Fruit fly (Drosophila melanogaster) whole organism, embryonic: Measurements from ENCODE around the gene Eig71Eg.
A peak's percentile ranks its signal among the peaks of the same experiment; 100 is the strongest.

ENCODE experiments used
- Adf1 ChIP-seq: fragments of 200-800 bp; sonication (Bioruptor generic); IDR thresholded peaks from 2 replicates; pipeline ENCODE4 v1.3.6; 2022; ENCODE audit warnings: missing biosample characterization, missing genetic modification characterization
- Atf-2 ChIP-seq: fragments of 200-800 bp; sonication (Bioruptor generic); optimal IDR thresholded peaks from 2 replicates; lab custom pipeline; 2016; ENCODE audit warnings: missing biosample characterization, missing genetic modification characterization
- Bgb ChIP-seq: fragments of 200-800 bp; sonication (Bioruptor generic); IDR thresholded peaks from 2 replicates; pipeline ENCODE4 v1.3.6; 2022; ENCODE audit warnings: missing biosample characterization, missing genetic modification characterization; ENCODE audit not compliant: partially characterized antibody
- CG10366 ChIP-seq: fragments of 200-800 bp; sonication (Bioruptor generic); IDR thresholded peaks from 2 replicates; pipeline ENCODE4 v1.3.6; 2022; ENCODE audit warnings: missing biosample characterization, missing genetic modification characterization
- CG14014 ChIP-seq: fragments of 200-800 bp; sonication (Bioruptor generic); IDR thresholded peaks from 2 replicates; pipeline ENCODE4 v1.3.6; 2022; ENCODE audit warnings: missing biosample characterization, missing genetic modification characterization
- CG15073 ChIP-seq: fragments of 200-800 bp; sonication (Bioruptor generic); optimal IDR thresholded peaks from 2 replicates; lab custom pipeline; 2016; ENCODE audit warnings: missing biosample characterization, missing genetic modification characterization
- CG15514 ChIP-seq: fragments of 200-800 bp; sonication (Bioruptor generic); optimal IDR thresholded peaks from 3 replicates; lab custom pipeline; 2017; ENCODE audit warnings: missing biosample characterization, missing genetic modification characterization, mild to moderate bottlenecking, moderate library complexity, missing genetic modification reagents
- CG1602 ChIP-seq: fragments of 200-800 bp; sonication (Bioruptor generic); optimal IDR thresholded peaks from 3 replicates; lab custom pipeline; 2016; ENCODE audit warnings: missing biosample characterization, missing genetic modification characterization
- CG1792 ChIP-seq: fragments of 200-800 bp; sonication (Bioruptor generic); optimal IDR thresholded peaks from 2 replicates; lab custom pipeline; 2016; ENCODE audit warnings: missing biosample characterization, missing genetic modification characterization
- CG1832 ChIP-seq: fragments of 200-800 bp; sonication (Bioruptor generic); optimal IDR thresholded peaks from 2 replicates; lab custom pipeline; 2017; ENCODE audit warnings: missing biosample characterization, mild to moderate bottlenecking, missing genetic modification characterization, inconsistent platforms
- CG18764 ChIP-seq: fragments of 200-800 bp; sonication (Bioruptor generic); optimal IDR thresholded peaks from 3 replicates; lab custom pipeline; 2016; ENCODE audit warnings: missing biosample characterization, missing genetic modification characterization
- CG6765 ChIP-seq: fragments of 200-800 bp; sonication (Bioruptor generic); optimal IDR thresholded peaks from 3 replicates; lab custom pipeline; 2017; ENCODE audit warnings: missing biosample characterization, mild to moderate bottlenecking, missing genetic modification characterization
- CG6813 ChIP-seq: fragments of 200-800 bp; sonication (Bioruptor generic); optimal IDR thresholded peaks from 2 replicates; lab custom pipeline; 2017; ENCODE audit warnings: missing biosample characterization, missing genetic modification characterization, mild to moderate bottlenecking, moderate library complexity, missing genetic modification reagents
- CG8924 ChIP-seq: fragments of 200-800 bp; optimal IDR thresholded peaks from 3 replicates; lab custom pipeline; 2019; ENCODE audit warnings: missing biosample characterization, mild to moderate bottlenecking, missing genetic modification characterization, moderate library complexity
- CG9437 ChIP-seq: fragments of 200-800 bp; sonication (Bioruptor generic); optimal IDR thresholded peaks from 2 replicates; lab custom pipeline; 2018; ENCODE audit warnings: missing biosample characterization, mild to moderate bottlenecking, missing genetic modification characterization
- CG9876 ChIP-seq: fragments of 200-800 bp; sonication (Bioruptor generic); optimal IDR thresholded peaks from 2 replicates; lab custom pipeline; 2016; ENCODE audit warnings: missing biosample characterization, missing genetic modification characterization
- CG9932 ChIP-seq: fragments of 200-800 bp; sonication (Bioruptor generic); IDR thresholded peaks from 2 replicates; pipeline ENCODE4 v1.3.6; 2022; ENCODE audit warnings: missing biosample characterization, missing genetic modification characterization
- Dek ChIP-seq: fragments of 200-800 bp; sonication (Bioruptor generic); optimal IDR thresholded peaks from 3 replicates; lab custom pipeline; 2019; ENCODE audit warnings: missing biosample characterization, mild to moderate bottlenecking, missing genetic modification characterization, moderate library complexity
- Eip74EF ChIP-seq, 2 experiments: fragments of 200-800 bp in 1 of 2; fragments of >200 bp in 1 of 2; sonication (Bioruptor generic) in 1 of 2; optimal IDR thresholded peaks; 2 replicates each; lab custom pipeline; 2017 to 2019; ENCODE audit warnings: missing biosample characterization in 2 of 2, missing genetic modification characterization in 2 of 2, mild to moderate bottlenecking in 1 of 2, moderate library complexity in 1 of 2
- Fer1 ChIP-seq: fragments of 200-800 bp; sonication (Bioruptor generic); optimal IDR thresholded peaks from 2 replicates; lab custom pipeline; 2017; ENCODE audit warnings: missing biosample characterization, mild to moderate bottlenecking, missing genetic modification characterization
- HLHmδ ChIP-seq: fragments of 200-800 bp; sonication (Bioruptor generic); optimal IDR thresholded peaks from 2 replicates; lab custom pipeline; 2018; ENCODE audit warnings: missing biosample characterization, mild to moderate bottlenecking, missing genetic modification characterization, moderate library complexity
- Lpt ChIP-seq: fragments of >200 bp; optimal IDR thresholded peaks from 2 replicates; lab custom pipeline; 2018; ENCODE audit warnings: missing biosample characterization, missing genetic modification characterization
- Med ChIP-seq: fragments of 200-800 bp; sonication (Bioruptor generic); peaks from one replicate; lab custom pipeline; 2016; ENCODE audit warnings: missing biosample characterization, missing genetic modification characterization, mild to moderate bottlenecking, inconsistent platforms, moderate library complexity
- Nf-YC ChIP-seq: fragments of 200-800 bp; optimal IDR thresholded peaks from 3 replicates; lab custom pipeline; 2019; ENCODE audit warnings: missing biosample characterization, mild to moderate bottlenecking, missing genetic modification characterization, moderate library complexity
- Optix ChIP-seq: fragments of 200-800 bp; sonication (Bioruptor generic); IDR thresholded peaks from 3 replicates; pipeline ENCODE4 v1.3.6; 2022; ENCODE audit warnings: missing biosample characterization, missing genetic modification characterization
- Poxn ChIP-seq: fragments of 200-800 bp; sonication (Bioruptor generic); IDR thresholded peaks from 2 replicates; pipeline ENCODE4 v1.3.6; 2022; ENCODE audit warnings: missing biosample characterization, missing genetic modification characterization
- Trl ChIP-seq, 3 experiments: fragments of >200 bp in 2 of 3; fragments of 200-800 bp in 1 of 3; sonication (Bioruptor generic) in 1 of 3; optimal IDR thresholded peaks; 2 replicates in 1 of 3; 3 replicates in 2 of 3; lab custom pipeline; 2016 to 2017; ENCODE audit warnings: missing biosample characterization in 1 of 3, missing genetic modification characterization in 1 of 3
- abd-A ChIP-seq: fragments of 200-800 bp; sonication (Bioruptor generic); optimal IDR thresholded peaks from 3 replicates; lab custom pipeline; 2019; ENCODE audit warnings: missing biosample characterization, mild to moderate bottlenecking, missing genetic modification characterization, moderate library complexity
- ase ChIP-seq: fragments of 200-800 bp; sonication (Bioruptor generic); IDR thresholded peaks from 3 replicates; pipeline ENCODE4 v1.3.6; 2022; ENCODE audit warnings: missing biosample characterization, missing genetic modification characterization
- ash1 ChIP-seq: fragments of 200-800 bp; sonication (Bioruptor generic); optimal IDR thresholded peaks from 2 replicates; lab custom pipeline; 2018; ENCODE audit warnings: missing biosample characterization, mild to moderate bottlenecking, missing genetic modification characterization
- az2 ChIP-seq: fragments of 200-800 bp; sonication (Bioruptor generic); optimal IDR thresholded peaks from 3 replicates; lab custom pipeline; 2016; ENCODE audit warnings: missing biosample characterization, missing genetic modification characterization
- bcd ChIP-seq: fragments of 200-800 bp; sonication (Bioruptor generic); optimal IDR thresholded peaks from 2 replicates; lab custom pipeline; 2017; ENCODE audit warnings: missing biosample characterization, mild to moderate bottlenecking, missing genetic modification characterization
- cg ChIP-seq: fragments of 200-800 bp; sonication (Bioruptor generic); optimal IDR thresholded peaks from 3 replicates; lab custom pipeline; 2019; ENCODE audit warnings: missing biosample characterization, mild to moderate bottlenecking, missing genetic modification characterization, moderate library complexity
- crol ChIP-seq: fragments of 200-800 bp; sonication (Bioruptor generic); IDR thresholded peaks from 2 replicates; pipeline ENCODE4 v1.3.6; 2022; ENCODE audit warnings: missing biosample characterization, missing genetic modification characterization
- esg ChIP-seq: fragments of 200-800 bp; sonication (Bioruptor generic); conservative IDR thresholded peaks from 2 replicates; pipeline ENCODE4 v1.3.6; 2022; ENCODE audit warnings: missing biosample characterization, missing genetic modification characterization
- fd102C ChIP-seq: fragments of 200-800 bp; sonication (Bioruptor generic); optimal IDR thresholded peaks from 2 replicates; lab custom pipeline; 2018; ENCODE audit warnings: missing biosample characterization, mild to moderate bottlenecking, missing genetic modification characterization, moderate library complexity
- fd3F ChIP-seq: fragments of 200-800 bp; sonication (Bioruptor generic); optimal IDR thresholded peaks from 2 replicates; lab custom pipeline; 2018; ENCODE audit warnings: missing biosample characterization, mild to moderate bottlenecking, missing genetic modification characterization, moderate library complexity
- gsb-n ChIP-seq: fragments of 200-800 bp; sonication (Bioruptor generic); optimal IDR thresholded peaks from 3 replicates; lab custom pipeline; 2018; ENCODE audit warnings: missing biosample characterization, mild to moderate bottlenecking, missing genetic modification characterization
- kni ChIP-seq: fragments of 200-800 bp; sonication (Bioruptor generic); optimal IDR thresholded peaks from 3 replicates; lab custom pipeline; 2017; ENCODE audit warnings: mild to moderate bottlenecking, missing biosample characterization, missing genetic modification reagents, missing genetic modification characterization
- mld ChIP-seq: fragments of 200-800 bp; sonication (Bioruptor generic); IDR thresholded peaks from 3 replicates; pipeline ENCODE4 v1.3.6; 2022; ENCODE audit warnings: missing biosample characterization, missing genetic modification characterization; ENCODE audit not compliant: partially characterized antibody
- nerfin-1 ChIP-seq: fragments of 200-800 bp; sonication (Bioruptor generic); optimal IDR thresholded peaks from 3 replicates; lab custom pipeline; 2019; ENCODE audit warnings: missing biosample characterization, mild to moderate bottlenecking, missing genetic modification characterization, moderate library complexity
- pros ChIP-seq: fragments of 200-800 bp; sonication (Bioruptor generic); optimal IDR thresholded peaks from 3 replicates; lab custom pipeline; 2019; ENCODE audit warnings: missing biosample characterization, mild to moderate bottlenecking, missing genetic modification characterization, moderate library complexity
- sens ChIP-seq: fragments of 200-800 bp; sonication (Bioruptor generic); peaks from one replicate; lab custom pipeline; 2016; ENCODE audit warnings: missing biosample characterization, missing genetic modification characterization
- seq ChIP-seq: fragments of 200-800 bp; sonication (Bioruptor generic); IDR thresholded peaks from 2 replicates; pipeline ENCODE4 v1.3.6; 2022; ENCODE audit warnings: missing biosample characterization, missing genetic modification characterization
- sob ChIP-seq: fragments of 200-800 bp; sonication (Bioruptor generic); IDR thresholded peaks from 2 replicates; pipeline ENCODE4 v1.3.6; 2022; ENCODE audit warnings: missing biosample characterization, missing genetic modification characterization
- tna ChIP-seq: fragments of 200-800 bp; sonication (Bioruptor generic); IDR thresholded peaks from 2 replicates; pipeline ENCODE4 v1.3.6; 2022; ENCODE audit warnings: missing biosample characterization, missing genetic modification characterization; ENCODE audit not compliant: partially characterized antibody
- ttk ChIP-seq: fragments of 200-800 bp; sonication (Bioruptor generic); IDR thresholded peaks from 2 replicates; pipeline ENCODE4 v2.1.2; 2022; ENCODE audit warnings: missing biosample characterization, missing genetic modification characterization
- wdn ChIP-seq: fragments of 200-800 bp; sonication (Bioruptor generic); IDR thresholded peaks from 2 replicates; pipeline ENCODE4 v1.3.6; 2022; ENCODE audit warnings: missing biosample characterization, missing genetic modification characterization
- yki ChIP-seq: fragments of >200 bp; optimal IDR thresholded peaks from 3 replicates; lab custom pipeline; 2018
- z ChIP-seq: fragments of 200-800 bp; sonication (Bioruptor generic); IDR thresholded peaks from 3 replicates; pipeline ENCODE4 v1.3.6; 2022; ENCODE audit warnings: missing biosample characterization, missing genetic modification characterization
- zfh1 ChIP-seq: fragments of 200-800 bp; sonication (Bioruptor generic); IDR thresholded peaks from 3 replicates; pipeline ENCODE4 v1.3.6; 2022; ENCODE audit warnings: missing biosample characterization, missing genetic modification characterization

Eig71Eg gene

dm6 chr3L:15624097-15624496, 33.3 kb upstream of the Eig71Eg start:
- TF ChIP-seq bcd (GFP tag; lab: Kevin White, UChicago): no peak
- TF ChIP-seq CG15073 (GFP tag; lab: Kevin White, UChicago): no peak
- TF ChIP-seq zfh1 (GFP tag; lab: Robert Waterston, UW): 0 out of 3 replicates have a peak, but pooled peaks have one; percentile 12
- no peak for TF ChIP-seq CG10366 (GFP tag; lab: Robert Waterston, UW)
- TF ChIP-seq CG1832 (GFP tag; lab: Kevin White, UChicago): no peak
- peak; percentile 33 for TF ChIP-seq nerfin-1 (tag; lab: Kevin White, UChicago)
- TF ChIP-seq CG8924: peak; percentile 35
- no peak for TF ChIP-seq ttk
- no peak for TF ChIP-seq mld (GFP tag; lab: Robert Waterston, UW)
- no peak for TF ChIP-seq CG18764 (GFP tag; lab: Kevin White, UChicago)
- TF ChIP-seq sob: no peak
- TF ChIP-seq CG9876 (GFP tag; lab: Kevin White, UChicago): no peak
- peak; percentile 72 for TF ChIP-seq pros (GFP tag; lab: Kevin White, UChicago)
- TF ChIP-seq z (GFP tag; lab: Robert Waterston, UW): no peak
- TF ChIP-seq abd-A (tag; lab: Kevin White, UChicago): peak; percentile 17
- no peak for TF ChIP-seq ash1 (GFP tag; lab: Kevin White, UChicago)
- TF ChIP-seq ase (GFP tag; lab: Robert Waterston, UW): peak; percentile 50; the same call in 1 of the 3 replicates
- TF ChIP-seq Trl (optimal IDR thresholded peaks at IDR 0.05; lab: Kevin White, UChicago): peak in 1 of 2 experiments; percentile 19
- no peak for TF ChIP-seq Trl (GFP tag; optimal IDR thresholded peaks at IDR 0.05; lab: Kevin White, UChicago)
- no peak for TF ChIP-seq CG6765 (GFP tag; lab: Kevin White, UChicago)
- no peak for TF ChIP-seq yki
- TF ChIP-seq seq: peak; percentile 74; the same call in 1 of the 2 replicates
- TF ChIP-seq HLHmδ: no peak
- no peak for TF ChIP-seq Atf-2
- no peak for TF ChIP-seq CG6813 (GFP tag; lab: Kevin White, UChicago)
- no peak for TF ChIP-seq Poxn
- no peak for TF ChIP-seq Optix (GFP tag; lab: Robert Waterston, UW)
- TF ChIP-seq CG1792 (GFP tag; lab: Kevin White, UChicago): no peak
- no peak for TF ChIP-seq fd3F (GFP tag; lab: Kevin White, UChicago)
- TF ChIP-seq gsb-n (tag; lab: Kevin White, UChicago): peak; percentile 27
- TF ChIP-seq CG15514 (GFP tag; lab: Kevin White, UChicago): no peak
- TF ChIP-seq kni: peak; percentile 18
- no peak for TF ChIP-seq tna (GFP tag; lab: Robert Waterston, UW)

dm6 chr3L:15624944-15625610, 32.4 kb upstream of the Eig71Eg start:
- TF ChIP-seq wdn (GFP tag; lab: Robert Waterston, UW) (0 out of 2 replicates have a peak, but pooled peaks have one; percentile 19), Bgb (GFP tag; lab: Robert Waterston, UW) (no peak), CG9437 (no peak), fd102C (no peak), CG14014 (GFP tag; lab: Robert Waterston, UW) (no peak), Dek (tag; lab: Kevin White, UChicago) (no peak), sens (GFP tag; lab: Kevin White, UChicago) (peak; percentile 68), Adf1 (GFP tag; lab: Robert Waterston, UW) (peak; percentile 66), CG9932 (GFP tag; lab: Robert Waterston, UW) (no peak), esg (GFP tag; lab: Robert Waterston, UW) (no peak), CG1602 (GFP tag; lab: Kevin White, UChicago) (no peak), Nf-YC (tag; lab: Kevin White, UChicago) (no peak), Fer1 (GFP tag; lab: Kevin White, UChicago) (no peak), cg (GFP tag; lab: Kevin White, UChicago) (peak; percentile 67), crol (GFP tag; lab: Robert Waterston, UW) (peak; percentile 59), Eip74EF (GFP tag; optimal IDR thresholded peaks at IDR 0.05; lab: Kevin White, UChicago) (no peak), az2 (GFP tag; lab: Kevin White, UChicago) (no peak), Lpt (GFP tag; lab: Kevin White, UChicago) (no peak), Med (GFP tag; lab: Kevin White, UChicago) (peak; percentile 60)
